Fruit fly (Drosophila melanogaster): ENCODE data around the gene CG13949.

CG13949 gene

DNA sequence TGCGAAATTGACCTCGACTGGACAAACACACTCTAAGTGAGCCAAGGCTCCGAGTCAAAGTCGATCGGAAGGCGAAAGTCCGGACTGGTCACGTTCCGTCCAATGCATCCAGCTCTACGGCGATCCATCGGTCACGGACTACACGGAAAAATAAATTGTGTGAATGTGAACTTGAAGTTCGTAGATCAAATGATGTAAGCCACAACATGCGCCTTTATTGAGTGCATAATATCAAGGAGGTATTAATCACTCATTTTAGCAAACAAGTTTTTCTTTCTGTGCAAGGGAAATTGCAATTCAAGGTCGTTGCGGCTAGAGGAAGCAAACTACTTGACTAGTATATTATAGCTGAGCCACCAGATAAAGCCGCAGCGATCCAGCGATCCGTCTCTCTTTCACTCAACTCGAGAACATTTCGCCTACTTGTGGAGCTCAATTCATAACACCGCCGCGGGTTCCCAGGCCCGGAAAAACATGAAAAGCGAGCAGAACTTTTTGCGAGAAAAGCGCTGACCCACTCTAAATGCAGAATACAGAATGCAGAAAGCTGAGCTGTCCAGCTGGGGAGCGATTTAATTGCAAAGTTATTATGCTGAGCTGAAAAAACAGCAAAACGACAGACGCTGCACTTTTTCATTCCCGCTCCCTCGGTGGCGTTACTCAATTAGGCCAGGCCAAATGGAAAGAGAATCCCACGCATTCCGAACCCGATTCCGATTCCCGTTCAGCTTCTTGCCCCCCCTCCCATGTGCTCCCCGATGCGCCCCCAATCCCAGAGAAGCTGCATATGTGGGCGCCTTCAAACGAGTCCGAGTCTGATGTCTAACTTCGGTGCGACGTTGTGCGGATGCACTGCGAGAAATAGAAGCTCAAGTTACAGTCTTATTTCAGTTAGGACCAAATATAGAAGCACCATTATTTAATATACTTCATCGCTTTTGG lies 11.0 kb upstream of the CG13949 start (continued):
- TF ChIP-seq achi (GFP tag; optimal IDR thresholded peaks at IDR 0.05) (peak; percentile 45), dac (GFP tag; optimal IDR thresholded peaks at IDR 0.05) (peak; percentile 11), Eip78C (GFP tag) (peak; percentile 76), CG3032 (tag; optimal IDR thresholded peaks at IDR 0.05) (peak; percentile 28), dsx (GFP tag; optimal IDR thresholded peaks at IDR 0.05; ENCODE audit: poor library complexity, severe bottlenecking) (no peak), CG8632 (GFP tag; optimal IDR thresholded peaks at IDR 0.05) (no peak), Hr39 (GFP tag; optimal IDR thresholded peaks at IDR 0.05) (no peak), Eip75B (GFP tag; optimal IDR thresholded peaks at IDR 0.05) (peak; percentile 23), CG3919 (GFP tag; optimal IDR thresholded peaks at IDR 0.05) (peak; percentile 28), salr (GFP tag; optimal IDR thresholded peaks at IDR 0.05) (peak in 1 of 2 experiments; percentile 19), CG9139 (GFP tag; optimal IDR thresholded peaks at IDR 0.05) (no peak), fd59A (GFP tag; optimal IDR thresholded peaks at IDR 0.05) (peak; percentile 23), CG8319 (GFP tag; optimal IDR thresholded peaks at IDR 0.05) (no peak), acj6 (GFP tag; optimal IDR thresholded peaks at IDR 0.05) (peak; percentile 18), fkh (GFP tag; optimal IDR thresholded peaks at IDR 0.05) (no peak), CG4318 (GFP tag; optimal IDR thresholded peaks at IDR 0.05) (no peak), Sox14 (GFP tag; optimal IDR thresholded peaks at IDR 0.05) (peak; percentile 33), CG11902 (GFP tag; optimal IDR thresholded peaks at IDR 0.05) (no peak), CG6854 (GFP tag; optimal IDR thresholded peaks at IDR 0.05) (peak; percentile 16), CG15336 (GFP tag; IDR thresholded peaks at IDR 0.05) (peak; percentile 49), CG11294 (GFP tag; IDR thresholded peaks at IDR 0.05) (no peak; the same call in 1 of the 2 replicates), Smox (GFP tag; optimal IDR thresholded peaks at IDR 0.05) (no peak), CG7368 (GFP tag; optimal IDR thresholded peaks at IDR 0.05) (peak; percentile 18), esn (GFP tag; optimal IDR thresholded peaks at IDR 0.05) (no peak), CG32006 (GFP tag; optimal IDR thresholded peaks at IDR 0.05) (peak; percentile 62), Met (GFP tag; optimal IDR thresholded peaks at IDR 0.05) (no peak), Eip93F (GFP tag; optimal IDR thresholded peaks at IDR 0.05) (no peak)

- TF ChIP-seq Hr39 (GFP tag; optimal IDR thresholded peaks at IDR 0.05) (peak; percentile 86), cyc (GFP tag; optimal IDR thresholded peaks at IDR 0.05) (peak; percentile 83), Gug (GFP tag; IDR thresholded peaks at IDR 0.05) (peak; percentile 86), topi (GFP tag; optimal IDR thresholded peaks at IDR 0.05) (peak; percentile 83), CG3919 (GFP tag; optimal IDR thresholded peaks at IDR 0.05) (peak; percentile 85), CG32006 (GFP tag; optimal IDR thresholded peaks at IDR 0.05) (peak; percentile 89), Met (GFP tag; optimal IDR thresholded peaks at IDR 0.05) (peak; percentile 81), CG34406 (GFP tag; optimal IDR thresholded peaks at IDR 0.05) (peak; percentile 61), CG6854 (GFP tag; optimal IDR thresholded peaks at IDR 0.05) (peak; percentile 37), fkh (GFP tag; optimal IDR thresholded peaks at IDR 0.05) (no peak), CG4318 (GFP tag; optimal IDR thresholded peaks at IDR 0.05) (peak; percentile 80), CG8119 (GFP tag; IDR thresholded peaks at IDR 0.05) (peak; percentile 86), OdsH (GFP tag; optimal IDR thresholded peaks at IDR 0.05) (peak; percentile 79), pdm3 (GFP tag; optimal IDR thresholded peaks at IDR 0.05) (peak; percentile 80), CG10631 (GFP tag; optimal IDR thresholded peaks at IDR 0.05) (peak; percentile 74), CG6808 (GFP tag; optimal IDR thresholded peaks at IDR 0.05) (peak; percentile 39), lz (GFP tag; optimal IDR thresholded peaks at IDR 0.05) (peak; percentile 74), Eip75B (GFP tag; optimal IDR thresholded peaks at IDR 0.05) (peak; percentile 77), Sox14 (GFP tag; optimal IDR thresholded peaks at IDR 0.05) (peak; percentile 73), Smox (GFP tag; optimal IDR thresholded peaks at IDR 0.05) (peak; percentile 68), CG8319 (GFP tag; optimal IDR thresholded peaks at IDR 0.05) (peak; percentile 40), Hr4 (GFP tag; optimal IDR thresholded peaks at IDR 0.05) (peak; percentile 91), Sox102F (GFP tag; optimal IDR thresholded peaks at IDR 0.05) (peak; percentile 76), achi (GFP tag; optimal IDR thresholded peaks at IDR 0.05) (peak; percentile 84), Ets21C (GFP tag; optimal IDR thresholded peaks at IDR 0.05) (peak; percentile 55), ss (GFP tag; optimal IDR thresholded peaks at IDR 0.05) (peak in 1 of 2 experiments; percentile 8), Hr38 (GFP tag; optimal IDR thresholded peaks at IDR 0.05) (no peak), dac (GFP tag; optimal IDR thresholded peaks at IDR 0.05) (peak; percentile 65), CG6163 (GFP tag; IDR thresholded peaks at IDR 0.05) (peak; percentile 94), acj6 (GFP tag; optimal IDR thresholded peaks at IDR 0.05) (peak; percentile 75), spab (GFP tag; optimal IDR thresholded peaks at IDR 0.05) (peak; percentile 44), Ets96B (tag; optimal IDR thresholded peaks at IDR 0.05) (peak; percentile 62)
Observed at dm6 chr2L:845341-846004, 9.7 kb upstream of the CG13949 start.

Measured in whole organism, prepupa.